Worm (Caenorhabditis elegans): Measurements from ENCODE around the gene clec-186.

- TF ChIP-seq athp-1 (tag; optimal IDR thresholded peaks at IDR 0.05) (no peak), snpc-4 (GFP tag; optimal IDR thresholded peaks at IDR 0.05) (no peak), snpc-4 (tag; optimal IDR thresholded peaks at IDR 0.05) (no peak), hrde-1 (tag; optimal IDR thresholded peaks at IDR 0.05; ENCODE audit: borderline replicate concordance) (no peak), C06A6.2 (GFP tag; conservative IDR thresholded peaks at IDR 0.05) (no peak), unc-62 (GFP tag; optimal IDR thresholded peaks at IDR 0.05) (no peak), Y67H2A.10 (GFP tag; conservative IDR thresholded peaks at IDR 0.05) (no peak), ztf-6 (GFP tag; IDR thresholded peaks at IDR 0.05) (no peak)
These were observed 29.7 kb upstream of the clec-186 start, which contains the start of gene M02B1.3 for ce11 chrIV:12836208-12836607.
